Worm (Caenorhabditis elegans) whole organism, late embryonic: Measurements from ENCODE around the gene ZK616.8.

ENCODE experiments used
- C38D4.7 ChIP-seq: fragments of 200-800 bp; sonication (Bioruptor generic); optimal IDR thresholded peaks from 2 replicates; lab custom pipeline; 2018; ENCODE audit warnings: mild to moderate bottlenecking, missing genetic modification characterization, moderate library complexity, missing compliant biosample characterization
- ama-1 ChIP-seq: fragments of 150-350 bp; optimal IDR thresholded peaks from 2 replicates; lab custom pipeline; 2014
- ceh-22 ChIP-seq: sonication (generic microtip); optimal IDR thresholded peaks from 2 replicates; lab custom pipeline; 2017; ENCODE audit warnings: missing biosample characterization, missing genetic modification characterization
- eyg-1 ChIP-seq: sonication (generic microtip); optimal IDR thresholded peaks from 2 replicates; lab custom pipeline; 2016; ENCODE audit warnings: missing genotype, missing genetic modification characterization, missing compliant biosample characterization
- fkh-6 ChIP-seq: sonication (generic microtip); optimal IDR thresholded peaks from 2 replicates; lab custom pipeline; 2016; ENCODE audit warnings: missing genetic modification characterization, missing compliant biosample characterization
- hlh-8 ChIP-seq: sonication (generic microtip); optimal IDR thresholded peaks from 2 replicates; lab custom pipeline; 2016; ENCODE audit warnings: missing genotype, missing genetic modification characterization, missing compliant biosample characterization
- lin-11 ChIP-seq: fragments of 200-800 bp; sonication (Bioruptor generic); optimal IDR thresholded peaks from 2 replicates; lab custom pipeline; 2018; ENCODE audit warnings: mild to moderate bottlenecking, missing genetic modification characterization, missing compliant biosample characterization
- nfya-1 ChIP-seq: sonication (generic microtip); optimal IDR thresholded peaks from 2 replicates; lab custom pipeline; 2017; ENCODE audit warnings: missing genetic modification characterization, mild to moderate bottlenecking, missing compliant biosample characterization, antibody characterized with exemption, moderate library complexity
- nhr-11 ChIP-seq: fragments of 150-350 bp; optimal IDR thresholded peaks from 2 replicates; lab custom pipeline; 2014; ENCODE audit warnings: missing biosample characterization, missing genetic modification characterization
- pqm-1 ChIP-seq: sonication (generic microtip); optimal IDR thresholded peaks from 2 replicates; lab custom pipeline; 2016; ENCODE audit warnings: missing genetic modification characterization, missing compliant biosample characterization
- sox-2 ChIP-seq: fragments of 200-800 bp; sonication (Bioruptor generic); IDR thresholded peaks from 2 replicates; pipeline ENCODE4 v1.3.6; 2022; ENCODE audit warnings: missing genetic modification reagents, missing genetic modification characterization, missing compliant biosample characterization
- zip-5 ChIP-seq: sonication (generic microtip); optimal IDR thresholded peaks from 2 replicates; lab custom pipeline; 2016; ENCODE audit warnings: missing genetic modification characterization, missing compliant biosample characterization

DNA sequence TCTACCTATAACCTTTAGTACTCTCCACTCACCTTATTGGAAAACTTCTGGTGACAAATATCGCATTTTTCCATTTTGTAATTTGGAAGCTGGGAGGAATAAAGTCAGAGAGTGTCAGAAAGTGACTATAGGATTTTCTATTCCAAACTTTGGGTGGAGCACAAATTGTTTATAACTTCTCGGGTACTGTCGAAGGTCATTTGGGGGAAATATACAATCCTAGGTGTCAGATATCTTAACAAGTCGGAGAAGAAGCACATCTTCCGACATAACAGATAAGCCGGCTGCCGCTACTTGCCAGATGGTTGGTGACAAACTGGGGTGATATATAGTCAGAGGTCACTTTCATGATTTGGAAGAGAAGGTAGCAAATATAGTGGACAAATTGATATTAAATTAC, 7.1 kb upstream of the ZK616.8 start, which contains the start of gene ehn-3:
- TF ChIP-seq nhr-11 (tag; lab: Kevin White, UChicago) (no peak), pqm-1 (tag; lab: Kevin White, UChicago) (no peak), hlh-8 (tag; lab: Kevin White, UChicago) (no peak), fkh-6 (no peak), nfya-1 (tag; lab: Kevin White, UChicago) (no peak), ceh-22 (tag; lab: Kevin White, UChicago) (no peak), eyg-1 (tag; lab: Kevin White, UChicago) (no peak), C38D4.7 (GFP tag; lab: Kevin White, UChicago) (no peak), sox-2 (GFP tag; lab: Robert Waterston, UW) (no peak), ama-1 (lab: Kevin White, UChicago) (no peak), lin-11 (tag; lab: Kevin White, UChicago) (no peak), zip-5 (tag; lab: Kevin White, UChicago) (no peak)
